Worm (Caenorhabditis elegans): ENCODE results near the gene K06B4.4.

- TF ChIP-seq tbx-37 (GFP tag; conservative IDR thresholded peaks at IDR 0.05), result no peak
- no peak for TF ChIP-seq ets-7 (tag; optimal IDR thresholded peaks at IDR 0.05)
- TF ChIP-seq hmg-4 (GFP tag; optimal IDR thresholded peaks at IDR 0.05), result no peak
Measured at ce11 chrV:15693682-15694081, 24.7 kb downstream of the K06B4.4 start, which contains the start of gene nhr-198.
